Worm (Caenorhabditis elegans) whole organism, L1 larva: ENCODE data around the gene sam-10.

Experiments
- C04F5.9 ChIP-seq: sonication (generic microtip); optimal IDR thresholded peaks from 2 replicates; lab custom pipeline; 2016; ENCODE audit warnings: missing genetic modification characterization, missing compliant biosample characterization
- C34B4.2 ChIP-seq: sonication (generic microtip); optimal IDR thresholded peaks from 2 replicates; lab custom pipeline; 2017; ENCODE audit warnings: mild to moderate bottlenecking, missing genetic modification characterization, missing compliant biosample characterization
- Y116A8C.19 ChIP-seq: sonication (generic microtip); optimal IDR thresholded peaks from 2 replicates; lab custom pipeline; 2016; ENCODE audit warnings: missing compliant biosample characterization, missing genetic modification characterization, borderline replicate concordance
- aha-1 ChIP-seq: fragments of 150-350 bp; optimal IDR thresholded peaks from 2 replicates; lab custom pipeline; 2014; ENCODE audit warnings: missing biosample characterization, missing genetic modification characterization
- ceh-88 ChIP-seq: fragments of 200-800 bp; sonication (Bioruptor generic); IDR thresholded peaks from 2 replicates; pipeline ENCODE4 v1.3.6; 2022; ENCODE audit warnings: missing genetic modification characterization, missing compliant biosample characterization
- ceh-90 ChIP-seq: sonication (generic microtip); optimal IDR thresholded peaks from 2 replicates; lab custom pipeline; 2016; ENCODE audit warnings: missing genetic modification characterization, missing compliant biosample characterization
- efl-3 ChIP-seq: fragments of 200-800 bp; sonication (Bioruptor generic); optimal IDR thresholded peaks from 2 replicates; lab custom pipeline; 2018; ENCODE audit warnings: mild to moderate bottlenecking, missing genetic modification characterization, missing compliant biosample characterization
- egl-13 ChIP-seq: sonication (generic microtip); optimal IDR thresholded peaks from 2 replicates; lab custom pipeline; 2016; ENCODE audit warnings: missing genotype, missing genetic modification reagents, missing genetic modification characterization, missing compliant biosample characterization
- egl-27 ChIP-seq, 2 experiments: fragments of 150-350 bp in 1 of 2; sonication (generic microtip); optimal IDR thresholded peaks; 3 replicates each; lab custom pipeline; 2017 to 2018; ENCODE audit warnings: missing biosample characterization in 2 of 2, missing genetic modification characterization in 2 of 2, missing genetic modification reagents in 2 of 2
- elt-2 ChIP-seq: sonication (generic microtip); optimal IDR thresholded peaks from 2 replicates; lab custom pipeline; 2016; ENCODE audit warnings: missing genetic modification characterization, mild to moderate bottlenecking, inconsistent platforms, missing compliant biosample characterization, missing genetic modification reagents
- fkh-4 ChIP-seq: sonication (generic microtip); optimal IDR thresholded peaks from 2 replicates; lab custom pipeline; 2016; ENCODE audit warnings: missing compliant biosample characterization, missing genetic modification characterization, borderline replicate concordance
- hlh-17 ChIP-seq: fragments of 200-800 bp; sonication (Bioruptor generic); optimal IDR thresholded peaks from 2 replicates; lab custom pipeline; 2018; ENCODE audit warnings: missing genetic modification characterization, mild to moderate bottlenecking, missing compliant biosample characterization, moderate library complexity, borderline replicate concordance
- hpl-2 ChIP-seq: fragments of 150-350 bp; optimal IDR thresholded peaks from 2 replicates; lab custom pipeline; 2014; ENCODE audit warnings: missing biosample characterization, missing genetic modification reagents, missing genetic modification characterization
- lin-35 ChIP-seq, 2 experiments: fragments of 150-350 bp; optimal IDR thresholded peaks; 2 replicates each; lab custom pipeline; 2014; ENCODE audit warnings: missing biosample characterization in 2 of 2, missing genetic modification characterization in 2 of 2, missing genetic modification reagents in 2 of 2
- lsy-2 ChIP-seq, 2 experiments: fragments of 150-350 bp; optimal IDR thresholded peaks; 2 replicates each; lab custom pipeline; 2014; ENCODE audit warnings: missing biosample characterization in 2 of 2, missing genetic modification characterization in 2 of 2
- mdl-1 ChIP-seq, 2 experiments: fragments of 150-350 bp; optimal IDR thresholded peaks; 2 replicates each; lab custom pipeline; 2014 to 2017; ENCODE audit warnings: missing biosample characterization in 2 of 2, missing genetic modification characterization in 2 of 2, inconsistent platforms in 1 of 2
- mep-1 ChIP-seq: fragments of 150-350 bp; optimal IDR thresholded peaks from 2 replicates; lab custom pipeline; 2014; ENCODE audit warnings: missing biosample characterization, missing genetic modification characterization
- nhr-12 ChIP-seq: sonication (generic microtip); optimal IDR thresholded peaks from 2 replicates; lab custom pipeline; 2017; ENCODE audit warnings: missing biosample characterization, missing genetic modification characterization
- nhr-237 ChIP-seq: fragments of 150-350 bp; optimal IDR thresholded peaks from 2 replicates; lab custom pipeline; 2014; ENCODE audit warnings: missing biosample characterization, missing genetic modification characterization
- nhr-71 ChIP-seq: sonication (generic microtip); optimal IDR thresholded peaks from 2 replicates; lab custom pipeline; 2016; ENCODE audit warnings: mild to moderate bottlenecking, missing genetic modification characterization, moderate library complexity, missing compliant biosample characterization
- nhr-77 ChIP-seq: fragments of 150-350 bp; optimal IDR thresholded peaks from 2 replicates; lab custom pipeline; 2014; ENCODE audit warnings: missing biosample characterization, missing genetic modification characterization
- nhr-85 ChIP-seq: sonication (generic microtip); peaks from one replicate; lab custom pipeline; 2016; ENCODE audit warnings: missing genetic modification characterization, inconsistent platforms, missing compliant biosample characterization
- pax-3 ChIP-seq: fragments of 200-800 bp; sonication (Bioruptor generic); optimal IDR thresholded peaks from 2 replicates; lab custom pipeline; 2018; ENCODE audit warnings: mild to moderate bottlenecking, missing genetic modification characterization, moderate library complexity, missing compliant biosample characterization
- rnt-1 ChIP-seq: sonication (generic microtip); optimal IDR thresholded peaks from 2 replicates; lab custom pipeline; 2016; ENCODE audit warnings: mild to moderate bottlenecking, missing genetic modification characterization, moderate library complexity, missing compliant biosample characterization
- snpc-4 ChIP-seq: fragments of 150-350 bp; optimal IDR thresholded peaks from 2 replicates; lab custom pipeline; 2014; ENCODE audit warnings: missing biosample characterization, missing genetic modification characterization
- sptf-1 ChIP-seq: fragments of 150-350 bp; optimal IDR thresholded peaks from 2 replicates; lab custom pipeline; 2014; ENCODE audit warnings: missing biosample characterization, missing genetic modification characterization
- sup-37 ChIP-seq: fragments of 200-800 bp; sonication (Bioruptor generic); optimal IDR thresholded peaks from 2 replicates; lab custom pipeline; 2018; ENCODE audit warnings: mild to moderate bottlenecking, missing genetic modification characterization, missing compliant biosample characterization
- swsn-7 ChIP-seq: sonication (generic microtip); optimal IDR thresholded peaks from 2 replicates; lab custom pipeline; 2016; ENCODE audit warnings: missing genetic modification characterization, missing compliant biosample characterization
- unc-130 ChIP-seq: fragments of 150-350 bp; optimal IDR thresholded peaks from 2 replicates; lab custom pipeline; 2017; ENCODE audit warnings: missing biosample characterization, missing genetic modification characterization, inconsistent platforms
- unc-62 ChIP-seq: fragments of 150-350 bp; optimal IDR thresholded peaks from 2 replicates; lab custom pipeline; 2014; ENCODE audit warnings: missing biosample characterization, missing genetic modification reagents, missing genetic modification characterization
- unc-86 ChIP-seq: sonication (generic microtip); optimal IDR thresholded peaks from 2 replicates; lab custom pipeline; 2016; ENCODE audit warnings: missing genetic modification characterization, missing compliant biosample characterization
- unc-98 ChIP-seq: fragments of 200-800 bp; sonication (Bioruptor generic); IDR thresholded peaks from 2 replicates; pipeline ENCODE4 v1.3.6; 2022; ENCODE audit warnings: missing genetic modification characterization, missing compliant biosample characterization
- vab-15 ChIP-seq: sonication (generic microtip); optimal IDR thresholded peaks from 2 replicates; lab custom pipeline; 2017; ENCODE audit warnings: missing genotype, mild to moderate bottlenecking, missing genetic modification characterization, missing compliant biosample characterization
- xbp-1 ChIP-seq: sonication (generic microtip); optimal IDR thresholded peaks from 2 replicates; lab custom pipeline; 2016; ENCODE audit warnings: missing genetic modification characterization, missing compliant biosample characterization
- zag-1 ChIP-seq: fragments of 150-350 bp; optimal IDR thresholded peaks from 2 replicates; lab custom pipeline; 2014; ENCODE audit warnings: missing biosample characterization, missing genetic modification characterization
- zip-4 ChIP-seq: fragments of 200-800 bp; sonication (Bioruptor generic); optimal IDR thresholded peaks from 2 replicates; lab custom pipeline; 2018; ENCODE audit warnings: mild to moderate bottlenecking, missing genetic modification characterization, moderate library complexity, missing compliant biosample characterization
- ztf-4 ChIP-seq: fragments of 150-350 bp; optimal IDR thresholded peaks from 2 replicates; lab custom pipeline; 2014; ENCODE audit warnings: missing biosample characterization, missing genetic modification characterization

Gene sam-10

DNA sequence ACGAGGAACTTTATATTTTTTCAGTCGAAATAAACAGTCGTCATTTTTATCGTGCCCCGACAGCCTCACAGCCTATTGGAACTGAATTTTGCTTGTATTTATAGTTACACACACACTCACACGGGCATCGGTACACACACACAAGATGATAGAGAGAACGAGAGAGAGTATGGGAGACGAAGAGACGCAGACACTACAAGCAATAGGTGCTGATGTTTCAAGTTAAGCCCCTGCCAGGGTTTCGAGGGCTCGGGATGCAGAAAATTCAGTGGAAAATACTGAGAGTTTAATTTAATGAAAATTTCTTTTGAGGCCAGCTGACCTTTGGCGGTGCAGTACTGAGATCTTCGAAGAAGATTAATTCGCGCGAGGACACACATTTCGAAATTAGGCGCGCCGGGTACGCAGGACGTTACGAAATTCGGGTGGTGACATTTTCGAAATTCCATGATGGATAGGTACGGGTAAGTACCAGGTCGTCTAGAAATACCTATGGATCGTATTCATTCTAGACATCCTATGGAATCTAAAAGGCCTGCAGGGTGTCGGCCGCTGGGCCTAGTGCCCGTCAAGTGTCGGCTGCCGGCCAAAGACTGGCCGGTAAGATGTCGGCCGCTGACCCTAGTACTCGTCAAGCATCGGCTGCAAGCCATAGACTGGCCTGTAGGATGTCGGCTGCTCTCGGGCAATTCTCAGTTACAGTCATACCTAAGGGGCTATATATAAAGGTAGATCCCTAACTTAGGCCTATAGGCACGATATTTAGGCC lies 39.6 kb downstream of the sam-10 start (continued):
- TF ChIP-seq unc-130 (tag; lab: Kevin White, UChicago): no peak
- TF ChIP-seq egl-13 (tag; lab: Kevin White, UChicago): no peak
- TF ChIP-seq nhr-237 (tag; lab: Kevin White, UChicago): no peak
- TF ChIP-seq egl-27 (tag; optimal IDR thresholded peaks at IDR 0.05; lab: Kevin White, UChicago): no peak
- TF ChIP-seq fkh-4: no peak
- no peak for TF ChIP-seq pax-3
- TF ChIP-seq elt-2: peak; percentile 12
- no peak for TF ChIP-seq nhr-77 (tag; lab: Kevin White, UChicago)
- no peak for TF ChIP-seq hlh-17 (GFP tag; lab: Kevin White, UChicago)
- peak in 1 of 2 experiments; percentile 4 for TF ChIP-seq lsy-2 (tag; optimal IDR thresholded peaks at IDR 0.05; lab: Kevin White, UChicago)
- no peak for TF ChIP-seq unc-86 (tag; lab: Kevin White, UChicago)
- no peak for TF ChIP-seq zip-4 (GFP tag; lab: Kevin White, UChicago)
- TF ChIP-seq zag-1 (tag; lab: Kevin White, UChicago): no peak
- TF ChIP-seq nhr-85 (tag; lab: Kevin White, UChicago): no peak
- TF ChIP-seq ceh-88 (GFP tag; lab: Robert Waterston, UW): no peak
- no peak for TF ChIP-seq ztf-4 (tag; lab: Kevin White, UChicago)
- TF ChIP-seq sptf-1: no peak
- no peak for TF ChIP-seq vab-15 (tag; lab: Kevin White, UChicago)
- no peak for TF ChIP-seq nhr-12 (tag; lab: Kevin White, UChicago)
- TF ChIP-seq Y116A8C.19: no peak
- TF ChIP-seq hpl-2 (GFP tag; lab: Kevin White, UChicago): no peak
- TF ChIP-seq C34B4.2: no peak
- no peak for TF ChIP-seq unc-98 (GFP tag; lab: Robert Waterston, UW)
- TF ChIP-seq xbp-1 (tag; lab: Kevin White, UChicago): no peak

DNA sequence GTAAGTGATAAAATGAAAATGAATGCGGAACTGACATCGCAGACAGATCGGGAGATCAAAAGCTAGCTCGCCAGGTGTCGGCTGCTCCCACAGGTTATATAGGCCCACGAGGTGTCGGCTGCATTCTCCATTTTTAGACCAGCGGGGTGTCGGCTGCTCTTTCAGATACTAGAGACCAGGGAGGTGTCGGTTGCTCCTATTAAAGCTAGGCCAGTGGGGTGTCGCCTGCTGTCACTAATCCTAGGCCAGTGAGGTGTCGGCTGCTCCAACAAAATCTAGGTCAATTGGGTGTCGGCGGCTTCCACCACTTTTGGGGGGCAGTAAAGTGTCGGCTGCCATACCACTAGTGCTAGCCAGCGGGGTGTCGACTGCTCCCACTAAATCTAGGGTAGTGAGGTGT lies 40.4 kb downstream of the sam-10 start:
- TF ChIP-seq ceh-90 (tag; lab: Kevin White, UChicago): no peak
- peak; percentile 41 for TF ChIP-seq snpc-4 (tag; lab: Kevin White, UChicago)
- TF ChIP-seq rnt-1: peak; percentile 2

DNA sequence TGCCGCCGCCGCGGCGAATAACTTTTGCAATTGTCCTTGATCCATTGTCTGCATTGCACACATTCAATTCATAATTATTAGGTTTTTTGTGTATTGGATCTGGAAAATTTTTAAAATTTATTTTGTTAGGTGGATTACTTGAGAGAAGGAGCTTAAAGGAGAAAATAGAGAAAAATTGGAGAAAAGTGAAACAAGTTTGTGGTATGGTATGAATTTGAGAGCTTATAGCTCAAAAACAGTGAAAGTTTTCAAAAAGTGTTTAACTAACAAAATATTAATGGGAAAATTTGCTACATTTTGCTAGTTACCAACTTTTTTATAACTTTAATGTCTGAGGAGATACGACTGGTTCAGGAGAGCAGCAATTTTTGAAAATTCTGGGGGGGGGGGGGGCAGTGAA lies 44.6 kb downstream of the sam-10 start, which contains the start of gene ztf-22:
Gene ztf-22 (minus strand): TSS at position 101 of the 400 bp plus-strand sequence.
- TF ChIP-seq hlh-17 (GFP tag; lab: Kevin White, UChicago): no peak
- no peak for TF ChIP-seq sup-37 (GFP tag; lab: Kevin White, UChicago)
- TF ChIP-seq hpl-2 (GFP tag; lab: Kevin White, UChicago): no peak
- no peak for TF ChIP-seq lin-35 (GFP tag; optimal IDR thresholded peaks at IDR 0.05; lab: Kevin White, UChicago)
- TF ChIP-seq vab-15 (tag; lab: Kevin White, UChicago): no peak
- TF ChIP-seq aha-1 (tag; lab: Kevin White, UChicago): no peak
- TF ChIP-seq mep-1: no peak
- no peak for TF ChIP-seq mdl-1 (tag; optimal IDR thresholded peaks at IDR 0.05; lab: Kevin White, UChicago)
- no peak for TF ChIP-seq unc-62
- no peak for TF ChIP-seq egl-13 (tag; lab: Kevin White, UChicago)
- no peak for TF ChIP-seq C04F5.9 (tag; lab: Kevin White, UChicago)
- no peak for TF ChIP-seq xbp-1 (tag; lab: Kevin White, UChicago)
- TF ChIP-seq nhr-71: no peak
- no peak for TF ChIP-seq swsn-7 (tag; lab: Kevin White, UChicago)
- no peak for TF ChIP-seq unc-98 (GFP tag; lab: Robert Waterston, UW)
- no peak for TF ChIP-seq efl-3 (GFP tag; lab: Kevin White, UChicago)
- TF ChIP-seq, all 84 proteins: peak for 0
